Worm (Caenorhabditis elegans) whole organism, mixed stage, embryonic: Measurements from ENCODE around the gene ddl-1.

Experiments used
- ceh-39 ChIP-seq: fragments of 150-350 bp; optimal IDR thresholded peaks from 2 replicates; lab custom pipeline; 2014; ENCODE audit warnings: missing biosample characterization, missing genetic modification characterization
- ceh-83 ChIP-seq: fragments of 200-800 bp; sonication (Bioruptor generic); optimal IDR thresholded peaks from 2 replicates; lab custom pipeline; 2018; ENCODE audit warnings: mild to moderate bottlenecking, missing genetic modification characterization, missing compliant biosample characterization
- cnd-1 ChIP-seq: fragments of 200-800 bp; sonication (Bioruptor generic); optimal IDR thresholded peaks from 2 replicates; lab custom pipeline; 2018; ENCODE audit warnings: mild to moderate bottlenecking, missing genetic modification characterization, missing compliant biosample characterization
- elt-1 ChIP-seq: sonication (generic microtip); optimal IDR thresholded peaks from 2 replicates; lab custom pipeline; 2017; ENCODE audit warnings: missing genetic modification characterization, mild to moderate bottlenecking, missing compliant biosample characterization, antibody characterized with exemption, moderate library complexity, borderline replicate concordance; ENCODE audit not compliant: insufficient read depth
- ham-2 ChIP-seq: fragments of 200-800 bp; sonication (Bioruptor generic); optimal IDR thresholded peaks from 2 replicates; lab custom pipeline; 2018; ENCODE audit warnings: mild to moderate bottlenecking, missing genetic modification characterization, missing compliant biosample characterization
- hlh-1 ChIP-seq: fragments of 150-350 bp; optimal IDR thresholded peaks from 2 replicates; lab custom pipeline; 2014; ENCODE audit warnings: missing biosample characterization, missing genetic modification reagents, missing genetic modification characterization
- nhr-28 ChIP-seq: fragments of 150-350 bp; optimal IDR thresholded peaks from 2 replicates; lab custom pipeline; 2014; ENCODE audit warnings: missing biosample characterization, missing genetic modification characterization
- snpc-4 ChIP-seq: fragments of 150-350 bp; optimal IDR thresholded peaks from 2 replicates; lab custom pipeline; 2014; ENCODE audit warnings: missing biosample characterization, missing genetic modification characterization
- unc-62 ChIP-seq: fragments of 150-350 bp; optimal IDR thresholded peaks from 2 replicates; lab custom pipeline; 2014; ENCODE audit warnings: missing biosample characterization, missing genetic modification reagents, missing genetic modification characterization
- ztf-11 ChIP-seq: fragments of 150-350 bp; optimal IDR thresholded peaks from 2 replicates; lab custom pipeline; 2014; ENCODE audit warnings: missing biosample characterization, missing genetic modification characterization

DNA sequence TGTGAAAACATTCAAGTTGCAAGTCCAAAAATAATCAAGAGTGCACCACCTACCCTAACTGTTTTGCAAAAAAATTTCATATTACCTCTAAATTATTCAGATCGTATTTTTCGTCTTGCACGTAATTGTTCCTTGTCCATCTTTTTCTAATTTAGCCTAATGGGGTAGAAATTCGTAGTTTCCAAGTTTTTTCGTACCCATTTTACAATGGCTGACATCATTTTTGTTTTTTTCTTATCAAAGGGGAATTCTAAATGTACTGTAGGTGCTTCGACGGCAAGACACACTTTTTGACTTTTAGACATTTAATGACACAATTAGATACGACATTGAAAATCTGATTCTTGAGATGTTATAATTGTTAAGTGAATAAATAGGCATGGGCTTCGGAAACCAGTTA lies 43.7 kb downstream of the ddl-1 start:
- TF ChIP-seq ham-2 (GFP tag; lab: Kevin White, UChicago) (no peak), ceh-83 (GFP tag; lab: Kevin White, UChicago) (no peak), unc-62 (GFP tag; lab: Kevin White, UChicago) (no peak), elt-1 (tag; lab: Kevin White, UChicago) (no peak), nhr-28 (tag; lab: Kevin White, UChicago) (no peak), ztf-11 (tag; lab: Kevin White, UChicago) (no peak), snpc-4 (tag; lab: Kevin White, UChicago) (no peak), cnd-1 (no peak), ceh-39 (tag; lab: Kevin White, UChicago) (no peak), hlh-1 (tag; lab: Kevin White, UChicago) (no peak)
